Fruit fly (Drosophila melanogaster): Measurements from ENCODE around the gene cana.

DNA sequence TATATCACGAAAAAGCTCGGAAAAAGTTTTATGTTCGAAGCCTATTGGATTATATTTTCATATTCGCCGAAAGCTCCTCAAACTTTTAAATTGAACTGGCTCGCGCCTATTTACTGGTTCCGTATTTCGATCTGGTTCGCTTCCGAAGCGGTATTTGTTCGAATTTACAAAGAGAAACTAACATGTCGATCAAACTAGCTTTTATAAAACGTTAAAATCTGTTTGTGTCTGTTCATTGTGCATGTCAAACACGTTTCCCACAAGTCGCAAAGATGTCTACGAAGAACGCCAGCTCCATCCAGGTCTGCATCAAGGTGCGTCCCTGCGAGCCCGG lies at the start of gene cana:
- no peak for TF ChIP-seq h (GFP tag; optimal IDR thresholded peaks at IDR 0.05)
- TF ChIP-seq dl (GFP tag; optimal IDR thresholded peaks at IDR 0.05; ENCODE audit: insufficient read depth in 1 of 2, partially characterized antibody in 2 of 2) = no peak
- no peak for TF ChIP-seq tai (GFP tag; optimal IDR thresholded peaks at IDR 0.05)
- no peak for TF ChIP-seq Hr78 (GFP tag; optimal IDR thresholded peaks at IDR 0.05)

Data from whole organism, wandering third instar larva.